Worm (Caenorhabditis elegans) whole organism, L2 larva: ENCODE results near the gene snb-1.

Experiments
- C34F6.9 ChIP-seq: fragments of 150-350 bp; optimal IDR thresholded peaks from 2 replicates; lab custom pipeline; 2014; ENCODE audit warnings: missing biosample characterization, missing genetic modification characterization
- F13H6.1 ChIP-seq: sonication (generic microtip); optimal IDR thresholded peaks from 2 replicates; lab custom pipeline; 2016; ENCODE audit warnings: missing genetic modification characterization, missing compliant biosample characterization
- R02D3.7 ChIP-seq: fragments of 150-350 bp; optimal IDR thresholded peaks from 2 replicates; lab custom pipeline; 2014; ENCODE audit warnings: missing biosample characterization, missing genetic modification characterization
- Y55F3AM.14 ChIP-seq: fragments of 200-800 bp; sonication (Bioruptor generic); optimal IDR thresholded peaks from 2 replicates; lab custom pipeline; 2018; ENCODE audit warnings: mild to moderate bottlenecking, missing genetic modification characterization, missing compliant biosample characterization
- alr-1 ChIP-seq: fragments of 150-350 bp; optimal IDR thresholded peaks from 2 replicates; lab custom pipeline; 2014; ENCODE audit warnings: missing biosample characterization, missing genetic modification characterization
- ama-1 ChIP-seq: fragments of 150-350 bp; optimal IDR thresholded peaks from 2 replicates; lab custom pipeline; 2018; ENCODE audit warnings: inconsistent platforms
- blmp-1 ChIP-seq: sonication (generic microtip); optimal IDR thresholded peaks from 2 replicates; lab custom pipeline; 2017; ENCODE audit warnings: missing genetic modification characterization, mild to moderate bottlenecking, missing compliant biosample characterization, antibody characterized with exemption, moderate library complexity; ENCODE audit not compliant: insufficient read depth
- ceh-16 ChIP-seq: fragments of 150-350 bp; optimal IDR thresholded peaks from 2 replicates; lab custom pipeline; 2014; ENCODE audit warnings: missing biosample characterization, missing genetic modification characterization
- crh-2 ChIP-seq: sonication (generic microtip); optimal IDR thresholded peaks from 2 replicates; lab custom pipeline; 2017; ENCODE audit warnings: missing biosample characterization, missing genetic modification characterization
- dmd-4 ChIP-seq: sonication (generic microtip); optimal IDR thresholded peaks from 2 replicates; lab custom pipeline; 2017; ENCODE audit warnings: missing biosample characterization, missing genetic modification characterization
- egl-27 ChIP-seq: sonication (generic microtip); optimal IDR thresholded peaks from 3 replicates; lab custom pipeline; 2017; ENCODE audit warnings: missing biosample characterization, missing genetic modification reagents, missing genetic modification characterization
- elt-1 ChIP-seq: fragments of 150-350 bp; optimal IDR thresholded peaks from 2 replicates; lab custom pipeline; 2014; ENCODE audit warnings: missing biosample characterization, missing genetic modification characterization
- fos-1 ChIP-seq: fragments of 150-350 bp; optimal IDR thresholded peaks from 2 replicates; lab custom pipeline; 2014; ENCODE audit warnings: missing biosample characterization, missing genetic modification characterization
- gmeb-1 ChIP-seq: fragments of 150-350 bp; optimal IDR thresholded peaks from 2 replicates; lab custom pipeline; 2014; ENCODE audit warnings: missing biosample characterization, missing genetic modification characterization
- lin-11 ChIP-seq: fragments of 150-350 bp; sonication (generic microtip); optimal IDR thresholded peaks from 2 replicates; lab custom pipeline; 2014; ENCODE audit warnings: missing biosample characterization, missing genetic modification characterization, inconsistent platforms, mixed read lengths
- lin-39 ChIP-seq: fragments of 150-350 bp; optimal IDR thresholded peaks from 2 replicates; lab custom pipeline; 2014; ENCODE audit warnings: missing biosample characterization, missing genetic modification reagents, missing genetic modification characterization
- lsy-2 ChIP-seq, 2 experiments: fragments of 150-350 bp in 1 of 2; sonication (generic microtip) in 1 of 2; optimal IDR thresholded peaks; 2 replicates each; lab custom pipeline; 2014 to 2017; ENCODE audit warnings: missing biosample characterization in 2 of 2, missing genetic modification characterization in 2 of 2
- mab-5 ChIP-seq: fragments of 150-350 bp; optimal IDR thresholded peaks from 2 replicates; lab custom pipeline; 2014; ENCODE audit warnings: missing biosample characterization, missing genetic modification characterization
- mdl-1 ChIP-seq, 2 experiments: fragments of 150-350 bp in 1 of 2; sonication (generic microtip) in 1 of 2; optimal IDR thresholded peaks; 2 replicates each; lab custom pipeline; 2017; ENCODE audit warnings: missing biosample characterization in 2 of 2, missing genetic modification characterization in 2 of 2
- nhr-10 ChIP-seq: sonication (generic microtip); optimal IDR thresholded peaks from 2 replicates; lab custom pipeline; 2017; ENCODE audit warnings: missing biosample characterization, missing genetic modification characterization
- nhr-11 ChIP-seq: fragments of 150-350 bp; optimal IDR thresholded peaks from 2 replicates; lab custom pipeline; 2014; ENCODE audit warnings: missing biosample characterization, missing genetic modification characterization
- nhr-12 ChIP-seq: fragments of 150-350 bp; optimal IDR thresholded peaks from 2 replicates; lab custom pipeline; 2014; ENCODE audit warnings: missing biosample characterization, missing genetic modification characterization
- nhr-129 ChIP-seq: fragments of 150-350 bp; optimal IDR thresholded peaks from 2 replicates; lab custom pipeline; 2014; ENCODE audit warnings: missing biosample characterization, missing genetic modification characterization
- nhr-21 ChIP-seq: fragments of 150-350 bp; optimal IDR thresholded peaks from 2 replicates; lab custom pipeline; 2014; ENCODE audit warnings: missing biosample characterization, missing genetic modification characterization
- nhr-23 ChIP-seq: fragments of 150-350 bp; optimal IDR thresholded peaks from 2 replicates; lab custom pipeline; 2014; ENCODE audit warnings: missing biosample characterization, missing genetic modification reagents, missing genetic modification characterization
- nhr-6 ChIP-seq: fragments of 150-350 bp; optimal IDR thresholded peaks from 2 replicates; lab custom pipeline; 2014; ENCODE audit warnings: missing biosample characterization, missing genetic modification characterization
- nhr-77 ChIP-seq: fragments of 150-350 bp; optimal IDR thresholded peaks from 2 replicates; lab custom pipeline; 2014; ENCODE audit warnings: missing biosample characterization, missing genetic modification characterization
- skn-1 ChIP-seq: sonication (generic microtip); optimal IDR thresholded peaks from 2 replicates; lab custom pipeline; 2017; ENCODE audit warnings: missing biosample characterization, missing genetic modification characterization
- sma-9 ChIP-seq, 2 experiments: fragments of 150-350 bp in 1 of 2; sonication (generic microtip) in 1 of 2; optimal IDR thresholded peaks; 2 replicates each; lab custom pipeline; 2014 to 2016; ENCODE audit warnings: missing genetic modification characterization in 2 of 2, mild to moderate bottlenecking in 1 of 2, missing biosample characterization in 1 of 2, missing compliant biosample characterization in 1 of 2, missing genetic modification reagents in 1 of 2, moderate library complexity in 1 of 2
- snpc-4 ChIP-seq: fragments of 150-350 bp; optimal IDR thresholded peaks from 2 replicates; lab custom pipeline; 2014; ENCODE audit warnings: missing biosample characterization, missing genetic modification characterization
- unc-39 ChIP-seq: fragments of 150-350 bp; optimal IDR thresholded peaks from 2 replicates; lab custom pipeline; 2014; ENCODE audit warnings: missing biosample characterization, missing genetic modification characterization
- unc-55 ChIP-seq: fragments of 150-350 bp; sonication (generic microtip); optimal IDR thresholded peaks from 3 replicates; lab custom pipeline; 2014; ENCODE audit warnings: missing biosample characterization, missing genetic modification reagents, missing genetic modification characterization
- zag-1 ChIP-seq: fragments of 150-350 bp; optimal IDR thresholded peaks from 2 replicates; lab custom pipeline; 2014; ENCODE audit warnings: missing biosample characterization, missing genetic modification characterization
- ztf-1 ChIP-seq: fragments of 200-800 bp; sonication (Bioruptor generic); conservative IDR thresholded peaks from 2 replicates; pipeline ENCODE4 v1.3.6; 2022; ENCODE audit warnings: missing genetic modification characterization, missing compliant biosample characterization
- ztf-11 ChIP-seq: sonication (generic microtip); optimal IDR thresholded peaks from 2 replicates; lab custom pipeline; 2017; ENCODE audit warnings: missing biosample characterization, missing genetic modification characterization
- ztf-4 ChIP-seq: fragments of 150-350 bp; optimal IDR thresholded peaks from 2 replicates; lab custom pipeline; 2014; ENCODE audit warnings: missing biosample characterization, missing genetic modification characterization

Gene snb-1

ce11 chrV:6645810-6646209, 10.5 kb downstream of the snb-1 start:
- TF ChIP-seq sma-9 (GFP tag; optimal IDR thresholded peaks at IDR 0.05; lab: Kevin White, UChicago) (peak; percentile 30), sma-9 (tag; optimal IDR thresholded peaks at IDR 0.05; lab: Kevin White, UChicago) (no peak), ceh-16 (tag; lab: Kevin White, UChicago) (no peak)
- TF ChIP-seq, all 48 proteins: peak for 1

ce11 chrV:6632925-6633324, 23.4 kb downstream of the snb-1 start, which contains the start of gene scd-2:
scd-2 (plus strand) TSS chrV:6633225.
- TF ChIP-seq egl-27 (tag; lab: Kevin White, UChicago) = no peak
- no peak for TF ChIP-seq ceh-16 (tag; lab: Kevin White, UChicago)
- TF ChIP-seq nhr-6 (tag; lab: Kevin White, UChicago) = no peak
- TF ChIP-seq ama-1 = no peak
- no peak for TF ChIP-seq mdl-1 (tag; optimal IDR thresholded peaks at IDR 0.05; lab: Kevin White, UChicago)
- TF ChIP-seq lin-39 (tag; lab: Kevin White, UChicago) = no peak
- no peak for TF ChIP-seq mab-5 (tag; lab: Kevin White, UChicago)
- no peak for TF ChIP-seq snpc-4
- TF ChIP-seq Y55F3AM.14 = no peak
- no peak for TF ChIP-seq unc-39 (tag; lab: Kevin White, UChicago)

- TF ChIP-seq crh-2 (tag; lab: Kevin White, UChicago) = no peak
- TF ChIP-seq ztf-4 (tag; lab: Kevin White, UChicago) = no peak
- TF ChIP-seq zag-1 = no peak
- TF ChIP-seq nhr-129 (tag; lab: Kevin White, UChicago) = no peak
- no peak for TF ChIP-seq mab-5 (tag; lab: Kevin White, UChicago)
- TF ChIP-seq fos-1 (tag; lab: Kevin White, UChicago) = no peak
- TF ChIP-seq F13H6.1 (tag; lab: Kevin White, UChicago) = no peak
- TF ChIP-seq nhr-6 (tag; lab: Kevin White, UChicago) = no peak
- no peak for TF ChIP-seq unc-55 (GFP tag; lab: Kevin White, UChicago)
- no peak for TF ChIP-seq blmp-1 (tag; lab: Kevin White, UChicago)
- no peak for TF ChIP-seq gmeb-1 (tag; lab: Kevin White, UChicago)
- TF ChIP-seq nhr-77 (tag; lab: Kevin White, UChicago) = no peak
- TF ChIP-seq ceh-16 (tag; lab: Kevin White, UChicago) = no peak
- TF ChIP-seq elt-1 (tag; lab: Kevin White, UChicago) = no peak
- TF ChIP-seq lin-39 (tag; lab: Kevin White, UChicago) = no peak
- no peak for TF ChIP-seq sma-9 (GFP tag; optimal IDR thresholded peaks at IDR 0.05; lab: Kevin White, UChicago)
- no peak for TF ChIP-seq sma-9 (tag; optimal IDR thresholded peaks at IDR 0.05; lab: Kevin White, UChicago)
- no peak for TF ChIP-seq C34F6.9 (tag; lab: Kevin White, UChicago)
- no peak for TF ChIP-seq unc-39 (tag; lab: Kevin White, UChicago)
- TF ChIP-seq, all 48 proteins: peak for 0
Measured at ce11 chrV:6631866-6632265, 24.4 kb downstream of the snb-1 start.

- peak; percentile 61 for TF ChIP-seq nhr-21 (tag; lab: Kevin White, UChicago)
- TF ChIP-seq C34F6.9 (tag; lab: Kevin White, UChicago) = peak; percentile 44
- TF ChIP-seq ceh-16 (tag; lab: Kevin White, UChicago) = no peak
- TF ChIP-seq ztf-1 (GFP tag; lab: Robert Waterston, UW) = no peak
- TF ChIP-seq lsy-2 (tag; optimal IDR thresholded peaks at IDR 0.05; lab: Kevin White, UChicago) = peak in 1 of 2 experiments; percentile 46
- no peak for TF ChIP-seq nhr-11 (tag; lab: Kevin White, UChicago)
- TF ChIP-seq, all 48 proteins: peak for 3
Measured at ce11 chrV:6630769-6631168, 25.5 kb downstream of the snb-1 start.

- no peak for TF ChIP-seq fos-1 (tag; lab: Kevin White, UChicago)
- TF ChIP-seq alr-1 = no peak
- TF ChIP-seq elt-1 (tag; lab: Kevin White, UChicago) = no peak
- TF ChIP-seq ztf-1 (GFP tag; lab: Robert Waterston, UW) = no peak
- TF ChIP-seq mdl-1 (tag; optimal IDR thresholded peaks at IDR 0.05; lab: Kevin White, UChicago) = no peak
- TF ChIP-seq gmeb-1 (tag; lab: Kevin White, UChicago) = no peak
Measured at ce11 chrV:6626244-6626643, 30.1 kb downstream of the snb-1 start, which contains the start of gene ppt-1. ppt-1 (minus strand) TSS chrV:6626344.

ce11 chrV:6621894-6622293, 34.4 kb downstream of the snb-1 start, which contains the start of gene nhr-37:
nhr-37 (plus strand) TSS chrV:6622194.
- TF ChIP-seq nhr-12 (tag; lab: Kevin White, UChicago) (no peak), elt-1 (tag; lab: Kevin White, UChicago) (no peak), ztf-4 (tag; lab: Kevin White, UChicago) (no peak), nhr-23 (no peak), gmeb-1 (tag; lab: Kevin White, UChicago) (no peak), ztf-11 (no peak), nhr-11 (tag; lab: Kevin White, UChicago) (no peak), ceh-16 (tag; lab: Kevin White, UChicago) (no peak), nhr-77 (tag; lab: Kevin White, UChicago) (no peak), C34F6.9 (tag; lab: Kevin White, UChicago) (no peak), R02D3.7 (tag; lab: Kevin White, UChicago) (no peak), dmd-4 (tag; lab: Kevin White, UChicago) (no peak), lin-11 (tag; lab: Kevin White, UChicago) (no peak), egl-27 (tag; lab: Kevin White, UChicago) (no peak), sma-9 (GFP tag; optimal IDR thresholded peaks at IDR 0.05; lab: Kevin White, UChicago) (no peak), sma-9 (tag; optimal IDR thresholded peaks at IDR 0.05; lab: Kevin White, UChicago) (no peak), nhr-10 (tag; lab: Kevin White, UChicago) (no peak), skn-1 (tag; lab: Kevin White, UChicago) (no peak), zag-1 (no peak)
